Worm (Caenorhabditis elegans) whole organism, L3 larva: ENCODE data around the gene uig-1.

Experiments used
- ama-1 ChIP-seq: fragments of 150-350 bp; optimal IDR thresholded peaks from 2 replicates; lab custom pipeline; 2018
- ceh-28 ChIP-seq: fragments of 150-350 bp; optimal IDR thresholded peaks from 2 replicates; lab custom pipeline; 2014; ENCODE audit warnings: missing biosample characterization, missing genetic modification reagents, missing genetic modification characterization
- daf-12 ChIP-seq: fragments of 150-350 bp; optimal IDR thresholded peaks from 2 replicates; lab custom pipeline; 2014; ENCODE audit warnings: missing biosample characterization, missing genetic modification reagents, missing genetic modification characterization
- fkh-10 ChIP-seq: sonication (generic microtip); optimal IDR thresholded peaks from 2 replicates; lab custom pipeline; 2017; ENCODE audit warnings: missing biosample characterization, missing genetic modification reagents, missing genetic modification characterization
- fkh-2 ChIP-seq: fragments of 150-350 bp; optimal IDR thresholded peaks from 2 replicates; lab custom pipeline; 2014; ENCODE audit warnings: missing biosample characterization, missing genetic modification reagents, missing genetic modification characterization
- fos-1 ChIP-seq: fragments of 150-350 bp; optimal IDR thresholded peaks from 2 replicates; lab custom pipeline; 2014; ENCODE audit warnings: missing biosample characterization, missing genetic modification characterization
- hmg-11 ChIP-seq: sonication (generic microtip); optimal IDR thresholded peaks from 2 replicates; lab custom pipeline; 2016; ENCODE audit warnings: missing genetic modification characterization, missing compliant biosample characterization
- lin-15B ChIP-seq: fragments of 150-350 bp; optimal IDR thresholded peaks from 2 replicates; lab custom pipeline; 2014; ENCODE audit warnings: missing biosample characterization, missing genetic modification characterization
- lin-39 ChIP-seq: fragments of 150-350 bp; optimal IDR thresholded peaks from 2 replicates; lab custom pipeline; 2018; ENCODE audit warnings: missing biosample characterization, missing genetic modification reagents, missing genetic modification characterization
- lsy-12 ChIP-seq: sonication (generic microtip); optimal IDR thresholded peaks from 2 replicates; lab custom pipeline; 2016; ENCODE audit warnings: mild to moderate bottlenecking, missing genetic modification characterization, missing compliant biosample characterization
- nhr-12 ChIP-seq: fragments of 150-350 bp; optimal IDR thresholded peaks from 2 replicates; lab custom pipeline; 2014; ENCODE audit warnings: missing biosample characterization, missing genetic modification characterization
- nhr-23 ChIP-seq: fragments of 150-350 bp; optimal IDR thresholded peaks from 2 replicates; lab custom pipeline; 2014; ENCODE audit warnings: missing biosample characterization, missing genetic modification reagents, missing genetic modification characterization
- nhr-237 ChIP-seq: fragments of 150-350 bp; optimal IDR thresholded peaks from 2 replicates; lab custom pipeline; 2014; ENCODE audit warnings: missing biosample characterization, missing genetic modification characterization
- nhr-25 ChIP-seq: sonication (generic microtip); optimal IDR thresholded peaks from 2 replicates; lab custom pipeline; 2017; ENCODE audit warnings: missing biosample characterization, missing genetic modification characterization
- nhr-43 ChIP-seq: sonication (generic microtip); optimal IDR thresholded peaks from 2 replicates; lab custom pipeline; 2016; ENCODE audit warnings: mild to moderate bottlenecking, missing genetic modification characterization, missing compliant biosample characterization; ENCODE audit not compliant: poor library complexity, severe bottlenecking
- nhr-76 ChIP-seq: fragments of 150-350 bp; sonication (generic microtip); optimal IDR thresholded peaks from 5 replicates; lab custom pipeline; 2014; ENCODE audit warnings: missing biosample characterization, missing genetic modification characterization
- pha-4 ChIP-seq: fragments of 150-350 bp; optimal IDR thresholded peaks from 2 replicates; lab custom pipeline; 2014; ENCODE audit warnings: missing biosample characterization, missing genetic modification reagents, missing genetic modification characterization
- sea-2 ChIP-seq: fragments of 150-350 bp; sonication (generic microtip); optimal IDR thresholded peaks from 4 replicates; lab custom pipeline; 2014; ENCODE audit warnings: missing biosample characterization, missing genetic modification reagents, missing genetic modification characterization
- skn-1 ChIP-seq: fragments of 150-350 bp; optimal IDR thresholded peaks from 2 replicates; lab custom pipeline; 2014; ENCODE audit warnings: missing biosample characterization, missing genetic modification characterization
- tbx-2 ChIP-seq: sonication (generic microtip); optimal IDR thresholded peaks from 2 replicates; lab custom pipeline; 2016; ENCODE audit warnings: mild to moderate bottlenecking, missing genetic modification characterization, missing compliant biosample characterization
- ztf-11 ChIP-seq: fragments of 150-350 bp; optimal IDR thresholded peaks from 2 replicates; lab custom pipeline; 2014; ENCODE audit warnings: missing biosample characterization, missing genetic modification characterization

Gene uig-1

ce11 chrV:13243205-13243604, 52.6 kb downstream of the uig-1 start:
- TF ChIP-seq nhr-23 (tag; lab: Kevin White, UChicago) (peak; percentile 49), nhr-43 (tag; lab: Kevin White, UChicago) (peak; percentile 77), lin-15B (tag; lab: Kevin White, UChicago) (no peak), nhr-12 (tag; lab: Kevin White, UChicago) (no peak), pha-4 (tag; lab: Kevin White, UChicago) (peak; percentile 52), nhr-25 (tag; lab: Kevin White, UChicago) (peak; percentile 43), ztf-11 (tag; lab: Kevin White, UChicago) (no peak)

ce11 chrV:13236507-13236906, 59.3 kb downstream of the uig-1 start, which contains the start of gene dmd-10:
dmd-10 (minus strand) TSS chrV:13236607.
- TF ChIP-seq pha-4 (tag; lab: Kevin White, UChicago) = no peak
- no peak for TF ChIP-seq lsy-12 (tag; lab: Kevin White, UChicago)
- TF ChIP-seq nhr-76 (tag; lab: Kevin White, UChicago) = no peak
- TF ChIP-seq lin-15B (tag; lab: Kevin White, UChicago) = no peak
- TF ChIP-seq lin-39 = no peak
- no peak for TF ChIP-seq ceh-28 (tag; lab: Kevin White, UChicago)
- TF ChIP-seq fos-1 (tag; lab: Kevin White, UChicago) = no peak
- no peak for TF ChIP-seq nhr-237 (tag; lab: Kevin White, UChicago)

ce11 chrV:13235313-13235712, 60.5 kb downstream of the uig-1 start:
- TF ChIP-seq daf-12 (tag; lab: Kevin White, UChicago) = no peak
- TF ChIP-seq tbx-2 (tag; lab: Kevin White, UChicago) = no peak

ce11 chrV:13229538-13229937, 66.2 kb downstream of the uig-1 start:
- TF ChIP-seq fkh-10 (GFP tag; lab: Kevin White, UChicago) (no peak), skn-1 (no peak), sea-2 (GFP tag; lab: Kevin White, UChicago) (no peak), ama-1 (lab: Kevin White, UChicago) (no peak), tbx-2 (tag; lab: Kevin White, UChicago) (no peak), lin-39 (no peak), hmg-11 (tag; lab: Kevin White, UChicago) (no peak), daf-12 (tag; lab: Kevin White, UChicago) (no peak), pha-4 (tag; lab: Kevin White, UChicago) (no peak), fkh-2 (tag; lab: Kevin White, UChicago) (no peak)
